Fruit fly (Drosophila melanogaster) S2 (cell line): ENCODE results near the gene CG45081.

Experiments
- CG8478 ChIP-seq: fragments of >200 bp; optimal IDR thresholded peaks from 2 replicates; lab custom pipeline; 2018
- CTCF ChIP-seq, 2 experiments: fragments of >200 bp; optimal IDR thresholded peaks; 2 replicates each; lab custom pipeline; 2018

Gene CG45081

dm6 chr3L:19289411-19289810 lies 23.6 kb downstream of the CG45081 start:
- TF ChIP-seq CTCF (optimal IDR thresholded peaks at IDR 0.05; lab: Kevin White, UChicago) (no peak), CG8478 (lab: Kevin White, UChicago) (no peak)

DNA sequence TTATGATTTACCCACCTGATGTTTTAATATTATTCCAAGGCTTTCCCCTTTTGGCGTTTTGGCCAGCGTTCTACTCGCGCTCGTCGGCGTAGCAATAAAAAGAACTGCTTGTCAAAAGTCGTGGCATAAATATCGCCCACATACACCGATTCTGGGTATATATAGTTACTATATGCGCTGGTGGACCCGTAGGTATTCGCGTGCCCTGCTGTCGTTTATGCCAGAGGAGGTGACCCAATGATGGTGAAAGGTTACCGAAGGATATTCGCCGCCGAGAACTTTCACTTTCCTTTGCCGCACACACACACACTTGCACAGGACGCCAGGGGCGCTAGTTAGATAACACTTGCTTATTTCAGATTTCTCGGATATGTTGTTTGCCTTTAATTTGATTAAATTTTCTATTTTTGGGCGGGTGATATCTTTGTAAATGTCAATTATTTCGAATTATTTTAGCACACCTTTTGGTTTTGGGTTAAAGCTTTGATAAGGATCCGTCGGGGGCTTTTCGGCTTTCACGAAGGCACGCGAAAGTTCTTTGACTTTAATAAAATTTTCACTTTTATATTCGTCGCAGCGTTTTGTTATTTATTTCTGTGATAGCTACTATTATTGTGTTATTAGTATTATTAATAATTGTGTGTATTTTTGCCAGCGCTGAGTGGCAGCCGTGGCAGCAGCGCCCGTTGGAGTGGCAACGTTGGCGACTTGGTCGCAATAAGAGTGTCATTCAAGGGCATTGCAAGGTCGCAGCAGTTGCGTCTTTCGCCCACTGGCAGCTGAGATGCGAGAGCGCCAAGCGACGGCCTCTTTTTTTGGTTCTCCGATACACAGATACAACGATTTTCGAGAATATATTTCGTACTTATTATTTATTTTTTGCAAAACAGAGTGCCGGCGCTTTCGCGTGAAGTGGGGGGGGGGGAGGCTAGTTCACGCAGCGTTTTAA lies 25.9 kb downstream of the CG45081 start:
- TF ChIP-seq CTCF (optimal IDR thresholded peaks at IDR 0.05; lab: Kevin White, UChicago), result no peak
- no peak for TF ChIP-seq CG8478 (lab: Kevin White, UChicago)

dm6 chr3L:19292440-19293175 lies 26.7 kb downstream of the CG45081 start, which contains the start of gene Gbs-76A:
Gene Gbs-76A, minus strand, starts transcription at chr3L:19292766.
- no peak for TF ChIP-seq CTCF (optimal IDR thresholded peaks at IDR 0.05; lab: Kevin White, UChicago)

DNA sequence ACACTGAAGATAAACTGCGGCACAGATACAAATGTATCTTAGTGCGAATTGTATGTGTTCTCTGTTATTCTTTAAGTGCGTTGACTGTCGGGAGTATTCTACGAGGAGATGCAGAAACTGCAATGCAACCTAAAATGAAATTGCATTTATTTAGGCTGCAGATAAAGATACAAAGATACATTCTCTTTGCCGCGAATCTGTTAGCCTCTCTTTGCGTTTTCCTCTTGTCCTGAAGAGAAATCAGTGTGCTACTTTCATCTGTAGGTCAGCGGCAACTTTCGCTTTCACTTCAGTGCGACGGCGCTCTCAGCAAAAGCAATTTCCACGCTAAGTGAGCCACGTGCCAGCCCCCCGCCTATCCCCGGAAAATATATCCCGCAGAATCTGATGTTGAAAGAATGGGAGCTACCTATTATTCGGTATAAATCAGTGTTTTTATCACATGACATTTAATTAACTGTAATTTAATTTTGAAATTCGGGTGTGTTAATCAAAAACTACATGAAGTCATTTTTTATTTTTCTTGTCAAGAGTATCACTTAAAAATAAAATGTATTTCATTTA lies 27.4 kb downstream of the CG45081 start:
- TF ChIP-seq CG8478 (lab: Kevin White, UChicago) (no peak), CTCF (optimal IDR thresholded peaks at IDR 0.05; lab: Kevin White, UChicago) (no peak)

dm6 chr3L:19294235-19294612 lies 28.4 kb downstream of the CG45081 start, which contains the start of gene fal:
Gene fal, plus strand, starts transcription at chr3L:19294564.
- TF ChIP-seq CTCF (optimal IDR thresholded peaks at IDR 0.05; lab: Kevin White, UChicago) (peak; percentile 92 to 93), CG8478 (lab: Kevin White, UChicago) (no peak)

DNA sequence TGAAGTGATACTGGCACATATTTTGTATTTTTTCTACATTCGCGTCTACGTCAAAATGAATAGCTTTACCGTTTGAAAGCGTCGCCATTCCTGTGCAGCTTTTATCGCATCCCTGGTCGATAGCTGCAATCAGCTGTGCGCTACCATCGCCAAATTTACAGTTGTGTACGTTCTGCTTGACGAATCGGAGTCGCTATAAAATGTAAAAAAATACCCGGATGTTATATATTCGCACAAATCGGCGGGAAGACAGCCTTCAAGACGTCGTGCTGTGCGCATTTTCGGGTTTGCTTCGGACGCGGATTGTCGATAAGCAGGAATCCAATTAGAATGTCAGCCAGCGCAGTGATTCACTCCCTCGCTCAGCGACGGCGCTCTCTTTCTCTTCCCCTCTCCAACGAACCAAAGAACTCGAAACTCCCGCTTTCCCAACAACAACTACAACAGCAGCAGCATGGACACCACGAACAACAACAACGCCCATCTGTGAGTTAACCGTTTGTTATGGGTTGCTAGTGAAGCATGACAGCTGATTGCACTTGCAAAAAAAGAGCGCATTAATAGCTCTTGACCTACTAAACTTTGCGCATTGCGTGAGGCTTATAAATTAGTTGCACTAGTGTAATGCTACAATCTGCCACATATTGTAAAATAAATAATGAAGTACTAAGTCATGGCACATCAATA lies 28.9 kb downstream of the CG45081 start:
- TF ChIP-seq CG8478 (lab: Kevin White, UChicago) (no peak), CTCF (optimal IDR thresholded peaks at IDR 0.05; lab: Kevin White, UChicago) (no peak)

dm6 chr3L:19314877-19315276 lies 49.0 kb downstream of the CG45081 start:
- TF ChIP-seq CTCF (optimal IDR thresholded peaks at IDR 0.05; lab: Kevin White, UChicago) (no peak), CG8478 (lab: Kevin White, UChicago) (no peak)
